Worm (Caenorhabditis elegans) whole organism, early embryonic: ENCODE data around the gene K08F4.3.

Experiments used
- B0310.2 ChIP-seq: sonication (generic microtip); optimal IDR thresholded peaks from 2 replicates; lab custom pipeline; 2016; ENCODE audit warnings: mild to moderate bottlenecking, missing genetic modification characterization, missing compliant biosample characterization
- aly-1 ChIP-seq: sonication (generic microtip); optimal IDR thresholded peaks from 2 replicates; lab custom pipeline; 2016; ENCODE audit warnings: missing genetic modification characterization, missing compliant biosample characterization
- ama-1 ChIP-seq: fragments of 150-350 bp; optimal IDR thresholded peaks from 2 replicates; lab custom pipeline; 2014
- ceh-13 ChIP-seq: fragments of 200-800 bp; sonication (Bioruptor generic); optimal IDR thresholded peaks from 2 replicates; lab custom pipeline; 2018; ENCODE audit warnings: mild to moderate bottlenecking, missing genetic modification characterization, missing compliant biosample characterization
- hmbx-1 ChIP-seq: sonication (generic microtip); optimal IDR thresholded peaks from 2 replicates; lab custom pipeline; 2016; ENCODE audit warnings: mild to moderate bottlenecking, missing genetic modification characterization, missing compliant biosample characterization
- pes-1 ChIP-seq: fragments of 200-800 bp; sonication (Bioruptor generic); IDR thresholded peaks from 2 replicates; pipeline ENCODE4 v1.3.6; 2022; ENCODE audit warnings: missing genetic modification reagents, missing genetic modification characterization, missing compliant biosample characterization
- scrt-1 ChIP-seq: fragments of 200-800 bp; sonication (Bioruptor generic); IDR thresholded peaks from 2 replicates; pipeline ENCODE4 v1.3.6; 2022; ENCODE audit warnings: missing genetic modification characterization, missing compliant biosample characterization

DNA sequence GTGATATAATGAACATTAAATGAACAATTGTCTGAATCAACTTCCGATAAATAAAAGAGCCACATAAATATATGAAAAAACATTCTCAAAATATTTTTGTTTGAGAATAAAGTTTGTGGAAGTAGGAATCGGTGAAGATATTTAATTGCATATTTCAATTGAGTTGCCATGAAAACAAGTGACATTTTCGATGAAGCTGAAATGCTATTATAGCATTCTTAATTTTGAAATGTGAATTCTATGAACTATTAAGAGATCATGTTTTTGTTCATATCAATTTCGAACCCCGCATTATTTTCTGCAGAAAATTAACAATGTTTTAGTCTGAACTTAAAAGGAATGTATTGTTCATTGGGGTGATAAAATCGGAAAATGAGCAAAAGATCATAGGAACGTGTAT lies 6.9 kb upstream of the K08F4.3 start, which contains the start of gene irld-21:
- TF ChIP-seq hmbx-1 (no peak), B0310.2 (no peak), pes-1 (GFP tag; lab: Robert Waterston, UW) (no peak), aly-1 (no peak), ama-1 (lab: Kevin White, UChicago) (no peak), ceh-13 (no peak), scrt-1 (GFP tag; lab: Robert Waterston, UW) (no peak)
